Fruit fly (Drosophila melanogaster) whole organism, embryonic: ENCODE data around the gene CG13247.
A peak's percentile ranks its signal among the peaks of the same experiment; 100 is the strongest.

Experiments
- Atf3 ChIP-seq: fragments of 200-800 bp; sonication (Bioruptor generic); optimal IDR thresholded peaks from 3 replicates; lab custom pipeline; 2016; ENCODE audit warnings: missing biosample characterization, missing genetic modification characterization
- Atf6 ChIP-seq: fragments of 200-800 bp; sonication (Bioruptor generic); IDR thresholded peaks from 2 replicates; pipeline ENCODE4 v1.3.6; 2022; ENCODE audit warnings: missing biosample characterization, missing genetic modification characterization
- CG10979 ChIP-seq: fragments of 200-800 bp; sonication (Bioruptor generic); optimal IDR thresholded peaks from 2 replicates; lab custom pipeline; 2018; ENCODE audit warnings: missing biosample characterization, mild to moderate bottlenecking, missing genetic modification characterization, moderate library complexity
- CG11398 ChIP-seq: fragments of 200-800 bp; sonication (Bioruptor generic); optimal IDR thresholded peaks from 2 replicates; lab custom pipeline; 2016; ENCODE audit warnings: missing biosample characterization, missing genetic modification characterization
- CG11456 ChIP-seq: fragments of 200-800 bp; sonication (Bioruptor generic); IDR thresholded peaks from 3 replicates; pipeline ENCODE4 v1.3.6; 2022; ENCODE audit warnings: missing biosample characterization, missing genetic modification characterization
- CG12391 ChIP-seq: fragments of 200-800 bp; sonication (Bioruptor generic); optimal IDR thresholded peaks from 3 replicates; lab custom pipeline; 2018; ENCODE audit warnings: missing biosample characterization, mild to moderate bottlenecking, missing genetic modification characterization, moderate library complexity
- CG13123 ChIP-seq: fragments of 200-800 bp; sonication (Bioruptor generic); optimal IDR thresholded peaks from 2 replicates; lab custom pipeline; 2016; ENCODE audit warnings: missing biosample characterization, missing genetic modification characterization
- CG14014 ChIP-seq: fragments of 200-800 bp; sonication (Bioruptor generic); IDR thresholded peaks from 2 replicates; pipeline ENCODE4 v1.3.6; 2022; ENCODE audit warnings: missing biosample characterization, missing genetic modification characterization
- CG17385 ChIP-seq: fragments of 200-800 bp; sonication (Bioruptor generic); optimal IDR thresholded peaks from 3 replicates; lab custom pipeline; 2018; ENCODE audit warnings: missing biosample characterization, mild to moderate bottlenecking, missing genetic modification characterization
- CG17829 ChIP-seq: fragments of 200-800 bp; optimal IDR thresholded peaks from 2 replicates; lab custom pipeline; 2019; ENCODE audit warnings: missing biosample characterization, mild to moderate bottlenecking, missing genetic modification characterization, moderate library complexity
- CG18764 ChIP-seq: fragments of 200-800 bp; sonication (Bioruptor generic); optimal IDR thresholded peaks from 3 replicates; lab custom pipeline; 2016; ENCODE audit warnings: missing biosample characterization, missing genetic modification characterization
- CG4854 ChIP-seq: fragments of 200-800 bp; sonication (Bioruptor generic); optimal IDR thresholded peaks from 2 replicates; lab custom pipeline; 2016; ENCODE audit warnings: missing biosample characterization, missing genetic modification characterization, inconsistent platforms
- CG6813 ChIP-seq: fragments of 200-800 bp; sonication (Bioruptor generic); optimal IDR thresholded peaks from 2 replicates; lab custom pipeline; 2017; ENCODE audit warnings: missing biosample characterization, missing genetic modification characterization, mild to moderate bottlenecking, moderate library complexity, missing genetic modification reagents
- CG7786 ChIP-seq: fragments of 200-800 bp; sonication (Bioruptor generic); optimal IDR thresholded peaks from 2 replicates; lab custom pipeline; 2016; ENCODE audit warnings: missing biosample characterization, missing genetic modification characterization
- CG7928 ChIP-seq: fragments of 200-800 bp; sonication (Bioruptor generic); optimal IDR thresholded peaks from 2 replicates; lab custom pipeline; 2017; ENCODE audit warnings: missing biosample characterization, mild to moderate bottlenecking, missing genetic modification characterization
- CG8765 ChIP-seq: fragments of 200-800 bp; sonication (Bioruptor generic); IDR thresholded peaks from 2 replicates; pipeline ENCODE4 v1.3.6; 2022; ENCODE audit warnings: missing biosample characterization, missing genetic modification characterization
- CG9437 ChIP-seq: fragments of 200-800 bp; sonication (Bioruptor generic); optimal IDR thresholded peaks from 2 replicates; lab custom pipeline; 2018; ENCODE audit warnings: missing biosample characterization, mild to moderate bottlenecking, missing genetic modification characterization
- CG9797 ChIP-seq: fragments of 200-800 bp; sonication (Bioruptor generic); optimal IDR thresholded peaks from 3 replicates; lab custom pipeline; 2018; ENCODE audit warnings: missing biosample characterization, mild to moderate bottlenecking, missing genetic modification characterization
- CG9817 ChIP-seq: fragments of 200-800 bp; sonication (Bioruptor generic); optimal IDR thresholded peaks from 2 replicates; lab custom pipeline; 2018; ENCODE audit warnings: missing biosample characterization, mild to moderate bottlenecking, missing genetic modification characterization, moderate library complexity
- CHES-1-like ChIP-seq: fragments of 200-800 bp; sonication (Bioruptor generic); optimal IDR thresholded peaks from 2 replicates; lab custom pipeline; 2016; ENCODE audit warnings: missing biosample characterization, missing genetic modification characterization
- D19B ChIP-seq: fragments of 200-800 bp; sonication (Bioruptor generic); optimal IDR thresholded peaks from 2 replicates; lab custom pipeline; 2017; ENCODE audit warnings: missing biosample characterization, mild to moderate bottlenecking, missing genetic modification characterization
- Dek ChIP-seq: fragments of 200-800 bp; sonication (Bioruptor generic); optimal IDR thresholded peaks from 3 replicates; lab custom pipeline; 2019; ENCODE audit warnings: missing biosample characterization, mild to moderate bottlenecking, missing genetic modification characterization, moderate library complexity
- ERR ChIP-seq: fragments of 200-800 bp; sonication (Bioruptor generic); optimal IDR thresholded peaks from 2 replicates; lab custom pipeline; 2016; ENCODE audit warnings: missing biosample characterization, missing genetic modification characterization
- Elba2 ChIP-seq: fragments of 200-800 bp; sonication (Bioruptor generic); optimal IDR thresholded peaks from 3 replicates; lab custom pipeline; 2016; ENCODE audit warnings: missing biosample characterization, missing genetic modification characterization
- Hmx ChIP-seq: fragments of 200-800 bp; sonication (Bioruptor generic); optimal IDR thresholded peaks from 2 replicates; lab custom pipeline; 2016; ENCODE audit warnings: missing biosample characterization, missing genetic modification characterization
- Hr3 ChIP-seq: fragments of 200-800 bp; sonication (Bioruptor generic); optimal IDR thresholded peaks from 3 replicates; lab custom pipeline; 2016; ENCODE audit warnings: missing biosample characterization, missing genetic modification characterization
- Hr39 ChIP-seq: fragments of >200 bp; optimal IDR thresholded peaks from 2 replicates; lab custom pipeline; 2017
- Jarid2 ChIP-seq: fragments of 200-800 bp; sonication (Bioruptor generic); optimal IDR thresholded peaks from 3 replicates; lab custom pipeline; 2017; ENCODE audit warnings: mild to moderate bottlenecking, missing biosample characterization, missing genetic modification reagents, missing genetic modification characterization
- MTF-1 ChIP-seq: fragments of 200-800 bp; sonication (Bioruptor generic); optimal IDR thresholded peaks from 2 replicates; lab custom pipeline; 2018; ENCODE audit warnings: missing biosample characterization, mild to moderate bottlenecking, missing genetic modification characterization, borderline replicate concordance
- Max ChIP-seq: fragments of 200-800 bp; sonication (Bioruptor generic); optimal IDR thresholded peaks from 2 replicates; lab custom pipeline; 2016; ENCODE audit warnings: missing biosample characterization, mild to moderate bottlenecking, missing genetic modification characterization
- Neu2 ChIP-seq: fragments of 200-800 bp; sonication (Bioruptor generic); optimal IDR thresholded peaks from 3 replicates; lab custom pipeline; 2016; ENCODE audit warnings: missing biosample characterization, missing genetic modification characterization, borderline replicate concordance
- YL-1 ChIP-seq: fragments of 200-800 bp; sonication (Bioruptor generic); optimal IDR thresholded peaks from 3 replicates; lab custom pipeline; 2017; ENCODE audit warnings: missing biosample characterization, mild to moderate bottlenecking, missing genetic modification characterization
- al ChIP-seq: fragments of 200-800 bp; sonication (Bioruptor generic); IDR thresholded peaks from 2 replicates; pipeline ENCODE4 v1.3.6; 2022; ENCODE audit warnings: missing biosample characterization, missing genetic modification characterization
- bbx ChIP-seq: fragments of 200-800 bp; sonication (Bioruptor generic); IDR thresholded peaks from 2 replicates; pipeline ENCODE4 v1.3.6; 2022; ENCODE audit warnings: missing biosample characterization, missing genetic modification characterization; ENCODE audit not compliant: partially characterized antibody
- bsh ChIP-seq, 2 experiments: fragments of 200-800 bp; sonication (Bioruptor generic); optimal IDR thresholded peaks; 2 replicates each; lab custom pipeline; 2017 to 2018; ENCODE audit warnings: mild to moderate bottlenecking in 2 of 2, missing biosample characterization in 2 of 2, missing genetic modification characterization in 2 of 2, moderate library complexity in 1 of 2
- disco-r ChIP-seq: fragments of 200-800 bp; sonication (Bioruptor generic); optimal IDR thresholded peaks from 2 replicates; lab custom pipeline; 2016; ENCODE audit warnings: missing biosample characterization, missing genetic modification characterization
- dysf ChIP-seq: fragments of 200-800 bp; sonication (Bioruptor generic); IDR thresholded peaks from 3 replicates; pipeline ENCODE4 v1.3.6; 2022; ENCODE audit warnings: missing biosample characterization, missing genetic modification characterization
- eyg ChIP-seq: fragments of 200-800 bp; sonication (Bioruptor generic); optimal IDR thresholded peaks from 3 replicates; lab custom pipeline; 2016; ENCODE audit warnings: missing biosample characterization, missing genetic modification characterization
- grau ChIP-seq: fragments of 200-800 bp; optimal IDR thresholded peaks from 3 replicates; lab custom pipeline; 2019; ENCODE audit warnings: missing biosample characterization, mild to moderate bottlenecking, missing genetic modification characterization, moderate library complexity
- ken ChIP-seq: fragments of 200-800 bp; sonication (Bioruptor generic); IDR thresholded peaks from 3 replicates; pipeline ENCODE4 v1.3.6; 2022; ENCODE audit warnings: missing biosample characterization, missing genetic modification characterization
- knrl ChIP-seq: fragments of 200-800 bp; sonication (Bioruptor generic); IDR thresholded peaks from 3 replicates; pipeline ENCODE4 v1.3.6; 2022; ENCODE audit warnings: missing biosample characterization, missing genetic modification characterization; ENCODE audit not compliant: partially characterized antibody
- lilli ChIP-seq: fragments of 200-800 bp; sonication (Bioruptor generic); optimal IDR thresholded peaks from 3 replicates; lab custom pipeline; 2016; ENCODE audit warnings: missing biosample characterization, missing genetic modification characterization
- lov ChIP-seq, 2 experiments: fragments of 200-800 bp in 1 of 2; fragments of >200 bp in 1 of 2; sonication (Bioruptor generic) in 1 of 2; IDR thresholded peaks in 1 of 2; optimal IDR thresholded peaks in 1 of 2; 2 replicates in 1 of 2; 3 replicates in 1 of 2; pipeline versions ENCODE4 v1.3.6 to Lab custom; 2017 to 2022; ENCODE audit warnings: missing biosample characterization in 1 of 2, missing genetic modification characterization in 1 of 2
- odd ChIP-seq: fragments of 200-800 bp; sonication (Bioruptor generic); optimal IDR thresholded peaks from 2 replicates; lab custom pipeline; 2017; ENCODE audit warnings: missing biosample characterization, mild to moderate bottlenecking, missing genetic modification characterization
- sim ChIP-seq: fragments of 200-800 bp; sonication (Bioruptor generic); IDR thresholded peaks from 2 replicates; pipeline ENCODE4 v1.3.6; 2022; ENCODE audit warnings: missing biosample characterization, missing genetic modification characterization
- twi ChIP-seq: fragments of 200-800 bp; optimal IDR thresholded peaks from 2 replicates; lab custom pipeline; 2019; ENCODE audit warnings: missing biosample characterization, mild to moderate bottlenecking, missing genetic modification characterization, moderate library complexity
- tx ChIP-seq: fragments of 200-800 bp; sonication (Bioruptor generic); optimal IDR thresholded peaks from 2 replicates; lab custom pipeline; 2016; ENCODE audit warnings: missing biosample characterization, missing genetic modification characterization
- unpg ChIP-seq: fragments of 200-800 bp; sonication (Bioruptor generic); optimal IDR thresholded peaks from 3 replicates; lab custom pipeline; 2018; ENCODE audit warnings: missing biosample characterization, mild to moderate bottlenecking, missing genetic modification characterization, moderate library complexity
- vnd ChIP-seq: fragments of 200-800 bp; sonication (Bioruptor generic); IDR thresholded peaks from 3 replicates; pipeline ENCODE4 v1.3.6; 2022; ENCODE audit warnings: missing biosample characterization, missing genetic modification characterization; ENCODE audit not compliant: partially characterized antibody
- wdn ChIP-seq: fragments of 200-800 bp; sonication (Bioruptor generic); IDR thresholded peaks from 2 replicates; pipeline ENCODE4 v1.3.6; 2022; ENCODE audit warnings: missing biosample characterization, missing genetic modification characterization
- zen2 ChIP-seq: fragments of 200-800 bp; sonication (Bioruptor generic); IDR thresholded peaks from 3 replicates; pipeline ENCODE4 v1.3.6; 2022; ENCODE audit warnings: missing biosample characterization, missing genetic modification characterization; ENCODE audit not compliant: partially characterized antibody

CG13247 gene

dm6 chr3L:20388983-20389382, 18.9 kb downstream of the CG13247 start (continued):
- no peak for TF ChIP-seq D19B (GFP tag; lab: Kevin White, UChicago)
- peak; percentile 60; the same call in 1 of the 3 replicates for TF ChIP-seq CG11456 (GFP tag; lab: Robert Waterston, UW)
- TF ChIP-seq Jarid2: no peak
- TF ChIP-seq grau (tag; lab: Kevin White, UChicago): peak; percentile 37
- TF ChIP-seq CG9437 (GFP tag; lab: Kevin White, UChicago): no peak
- peak; percentile 54; the same call in 1 of the 2 replicates for TF ChIP-seq wdn
- TF ChIP-seq Dek (tag; lab: Kevin White, UChicago): peak; percentile 45
- TF ChIP-seq ken (GFP tag; lab: Robert Waterston, UW): no peak
- TF ChIP-seq CG7928: no peak
- TF ChIP-seq disco-r (GFP tag; lab: Kevin White, UChicago): no peak
- no peak for TF ChIP-seq YL-1 (GFP tag; lab: Kevin White, UChicago)
- no peak for TF ChIP-seq Hr39
- no peak for TF ChIP-seq lov (optimal IDR thresholded peaks at IDR 0.05; lab: Kevin White, UChicago)
- no peak for TF ChIP-seq lov (GFP tag; IDR thresholded peaks at IDR 0.05; lab: Robert Waterston, UW)
- TF ChIP-seq CG17829 (tag; lab: Kevin White, UChicago): no peak
- TF ChIP-seq CG7786: peak; percentile 31
- peak; percentile 59 for TF ChIP-seq ERR (GFP tag; lab: Kevin White, UChicago)
- TF ChIP-seq sim (GFP tag; lab: Robert Waterston, UW): no peak
- no peak for TF ChIP-seq odd (GFP tag; lab: Kevin White, UChicago)
- no peak for TF ChIP-seq Hr3
- TF ChIP-seq CHES-1-like: peak; percentile 36
- TF ChIP-seq CG9817 (tag; lab: Kevin White, UChicago): peak; percentile 8
- no peak for TF ChIP-seq CG18764 (GFP tag; lab: Kevin White, UChicago)
- TF ChIP-seq CG9797 (GFP tag; lab: Kevin White, UChicago): no peak
- TF ChIP-seq eyg: no peak
- TF ChIP-seq CG11398 (GFP tag; lab: Kevin White, UChicago): no peak
- no peak for TF ChIP-seq CG10979 (tag; lab: Kevin White, UChicago)
- TF ChIP-seq CG4854 (GFP tag; lab: Kevin White, UChicago): no peak
- TF ChIP-seq twi (tag; lab: Kevin White, UChicago): no peak
- no peak for TF ChIP-seq zen2 (GFP tag; lab: Robert Waterston, UW)
- no peak for TF ChIP-seq Neu2 (GFP tag; lab: Kevin White, UChicago)
- TF ChIP-seq dysf: peak; percentile 73
- TF ChIP-seq CG13123 (GFP tag; lab: Kevin White, UChicago): no peak
- no peak; the same call in 1 of the 2 replicates for TF ChIP-seq CG14014 (GFP tag; lab: Robert Waterston, UW)
- no peak for TF ChIP-seq CG8765 (GFP tag; lab: Robert Waterston, UW)
- no peak for TF ChIP-seq knrl (GFP tag; lab: Robert Waterston, UW)
- TF ChIP-seq MTF-1 (GFP tag; lab: Kevin White, UChicago): no peak
- TF ChIP-seq Atf6 (GFP tag; lab: Robert Waterston, UW): peak; percentile 70
- peak; percentile 48 for TF ChIP-seq unpg (GFP tag; lab: Kevin White, UChicago)
- no peak for TF ChIP-seq Atf3 (GFP tag; lab: Kevin White, UChicago)
- no peak for TF ChIP-seq tx (GFP tag; lab: Kevin White, UChicago)
- TF ChIP-seq al: no peak
- TF ChIP-seq bsh (GFP tag; optimal IDR thresholded peaks at IDR 0.05; lab: Kevin White, UChicago): peak in 1 of 2 experiments; percentile 0
- TF ChIP-seq CG12391 (tag; lab: Kevin White, UChicago): peak; percentile 20
- TF ChIP-seq vnd (GFP tag; lab: Robert Waterston, UW): no peak
- peak; percentile 24 for TF ChIP-seq Max (GFP tag; lab: Kevin White, UChicago)
- TF ChIP-seq lilli: peak; percentile 68
- TF ChIP-seq Elba2 (GFP tag; lab: Kevin White, UChicago): no peak
- no peak for TF ChIP-seq bbx
- no peak for TF ChIP-seq Hmx (GFP tag; lab: Kevin White, UChicago)
- TF ChIP-seq CG6813: peak; percentile 10
- peak; percentile 13 for TF ChIP-seq CG17385 (GFP tag; lab: Kevin White, UChicago)
